Fruit fly (Drosophila melanogaster): ENCODE data around the gene CG14926.
A peak's percentile ranks its signal among the peaks of the same experiment; 100 is the strongest.

The CG14926 gene

DNA sequence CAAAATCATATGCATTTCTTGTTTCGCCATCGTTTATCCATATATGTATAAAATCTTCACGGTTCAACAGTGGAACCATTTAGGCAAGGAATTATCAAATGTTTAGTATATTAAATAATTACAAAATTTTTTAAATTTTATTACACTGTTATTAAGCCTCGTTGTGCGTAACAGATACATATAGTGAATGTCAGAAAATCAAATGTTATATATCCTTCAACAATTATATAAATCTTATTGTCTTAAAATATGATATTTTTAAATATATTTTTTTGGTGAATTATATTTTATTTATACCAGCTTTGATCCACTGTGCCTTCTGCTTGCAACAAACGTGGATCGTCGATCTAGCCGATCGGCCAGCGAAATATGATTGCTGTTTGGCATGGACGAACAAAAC, 36.0 kb downstream of the CG14926 start:
- no peak for TF ChIP-seq vri (GFP tag; optimal IDR thresholded peaks at IDR 0.05)
- TF ChIP-seq lz (GFP tag; optimal IDR thresholded peaks at IDR 0.05): no peak
- no peak for TF ChIP-seq CG3919 (GFP tag; optimal IDR thresholded peaks at IDR 0.05)
- TF ChIP-seq CG8319 (GFP tag; optimal IDR thresholded peaks at IDR 0.05): no peak
- TF ChIP-seq CG32006 (GFP tag; optimal IDR thresholded peaks at IDR 0.05): peak; percentile 71
- peak; percentile 14 for TF ChIP-seq Ets96B (tag; optimal IDR thresholded peaks at IDR 0.05)
- TF ChIP-seq dac (GFP tag; optimal IDR thresholded peaks at IDR 0.05): no peak
- peak; percentile 54; the same call in 2 of the 3 replicates for TF ChIP-seq CG8119 (GFP tag; IDR thresholded peaks at IDR 0.05)
- TF ChIP-seq Sox14 (GFP tag; optimal IDR thresholded peaks at IDR 0.05): no peak
- TF ChIP-seq spab (GFP tag; optimal IDR thresholded peaks at IDR 0.05): peak; percentile 8
- peak; percentile 35 for TF ChIP-seq CG34406 (GFP tag; optimal IDR thresholded peaks at IDR 0.05)
- no peak for TF ChIP-seq CG6276 (GFP tag; optimal IDR thresholded peaks at IDR 0.05)
- TF ChIP-seq dsx (GFP tag; optimal IDR thresholded peaks at IDR 0.05; ENCODE audit: poor library complexity, severe bottlenecking): no peak
- TF ChIP-seq acj6 (GFP tag; optimal IDR thresholded peaks at IDR 0.05): peak; percentile 38
- no peak for TF ChIP-seq CG9139 (GFP tag; optimal IDR thresholded peaks at IDR 0.05)
- no peak for TF ChIP-seq CG31627 (GFP tag; optimal IDR thresholded peaks at IDR 0.05)
- no peak for TF ChIP-seq CG4318 (GFP tag; optimal IDR thresholded peaks at IDR 0.05)
- TF ChIP-seq Smox (GFP tag; optimal IDR thresholded peaks at IDR 0.05): no peak
- peak; percentile 6 for TF ChIP-seq pdm3 (GFP tag; optimal IDR thresholded peaks at IDR 0.05)
- no peak for TF ChIP-seq CG6808 (GFP tag; optimal IDR thresholded peaks at IDR 0.05)
- no peak for TF ChIP-seq fkh (GFP tag; optimal IDR thresholded peaks at IDR 0.05)
- peak; percentile 33 for TF ChIP-seq achi (GFP tag; optimal IDR thresholded peaks at IDR 0.05)
- no peak for TF ChIP-seq eg (GFP tag; IDR thresholded peaks at IDR 0.05)
- TF ChIP-seq CG10669 (GFP tag; optimal IDR thresholded peaks at IDR 0.05): no peak
- TF ChIP-seq Eip78C (GFP tag): peak; percentile 58
- TF ChIP-seq fd59A (GFP tag; optimal IDR thresholded peaks at IDR 0.05): peak; percentile 36
- no peak for TF ChIP-seq Eip93F (GFP tag; optimal IDR thresholded peaks at IDR 0.05)
- no peak for TF ChIP-seq Blimp-1 (GFP tag; optimal IDR thresholded peaks at IDR 0.05)
- TF ChIP-seq CG10631 (GFP tag; optimal IDR thresholded peaks at IDR 0.05): peak; percentile 43
- no peak for TF ChIP-seq CG11902 (GFP tag; optimal IDR thresholded peaks at IDR 0.05)
- peak; percentile 10 for TF ChIP-seq CG3032 (tag; optimal IDR thresholded peaks at IDR 0.05)
- TF ChIP-seq CG7368 (GFP tag; optimal IDR thresholded peaks at IDR 0.05): no peak
- TF ChIP-seq CG11294 (GFP tag; IDR thresholded peaks at IDR 0.05): no peak
- peak; percentile 29; the same call in 1 of the 3 replicates for TF ChIP-seq CG6163 (GFP tag; IDR thresholded peaks at IDR 0.05)
- peak; percentile 45 for TF ChIP-seq OdsH (GFP tag; optimal IDR thresholded peaks at IDR 0.05)
- TF ChIP-seq Met (GFP tag; optimal IDR thresholded peaks at IDR 0.05): no peak
- no peak for TF ChIP-seq Ets21C (GFP tag; optimal IDR thresholded peaks at IDR 0.05)
- no peak for TF ChIP-seq CG6854 (GFP tag; optimal IDR thresholded peaks at IDR 0.05)
- TF ChIP-seq Hr39 (GFP tag; optimal IDR thresholded peaks at IDR 0.05): no peak
- TF ChIP-seq esn (GFP tag; optimal IDR thresholded peaks at IDR 0.05): no peak
- no peak for TF ChIP-seq fd85E (GFP tag; optimal IDR thresholded peaks at IDR 0.05)
- peak; percentile 12 for TF ChIP-seq CG6792 (GFP tag; optimal IDR thresholded peaks at IDR 0.05)
- no peak for TF ChIP-seq ss (GFP tag; optimal IDR thresholded peaks at IDR 0.05)
- TF ChIP-seq Sox102F (GFP tag; optimal IDR thresholded peaks at IDR 0.05): no peak
- no peak for TF ChIP-seq svp (GFP tag)
- TF ChIP-seq CG16779 (tag; optimal IDR thresholded peaks at IDR 0.05): no peak
- no peak for TF ChIP-seq Gug (GFP tag; IDR thresholded peaks at IDR 0.05)
- TF ChIP-seq Hr38 (GFP tag; optimal IDR thresholded peaks at IDR 0.05): no peak
- no peak; the same call in 1 of the 2 replicates for TF ChIP-seq CG15336 (GFP tag; IDR thresholded peaks at IDR 0.05)
- TF ChIP-seq CG1621 (tag; optimal IDR thresholded peaks at IDR 0.05): no peak
- TF ChIP-seq CG8632 (GFP tag; optimal IDR thresholded peaks at IDR 0.05): peak; percentile 38
- TF ChIP-seq Sox15 (GFP tag; optimal IDR thresholded peaks at IDR 0.05): no peak
- no peak for TF ChIP-seq Lpt (GFP tag; optimal IDR thresholded peaks at IDR 0.05)

Measured in whole organism, prepupa.